Fruit fly (Drosophila melanogaster) whole organism, embryonic: ENCODE data around the gene Fdx1.

Source experiments
- Atf3 ChIP-seq: fragments of 200-800 bp; sonication (Bioruptor generic); optimal IDR thresholded peaks from 3 replicates; lab custom pipeline; 2016; ENCODE audit warnings: missing biosample characterization, missing genetic modification characterization
- Awh ChIP-seq: fragments of 200-800 bp; sonication (Bioruptor generic); IDR thresholded peaks from 2 replicates; pipeline ENCODE4, ENCODE4 v1.3.6; 2022; ENCODE audit warnings: missing biosample characterization, missing genetic modification characterization
- B-H1 ChIP-seq: fragments of 200-800 bp; sonication (Bioruptor generic); IDR thresholded peaks from 3 replicates; pipeline ENCODE4 v1.3.6; 2022; ENCODE audit warnings: missing biosample characterization, missing genetic modification characterization
- Bgb ChIP-seq: fragments of 200-800 bp; sonication (Bioruptor generic); IDR thresholded peaks from 2 replicates; pipeline ENCODE4 v1.3.6; 2022; ENCODE audit warnings: missing biosample characterization, missing genetic modification characterization; ENCODE audit not compliant: partially characterized antibody
- CG11398 ChIP-seq: fragments of 200-800 bp; sonication (Bioruptor generic); optimal IDR thresholded peaks from 2 replicates; lab custom pipeline; 2016; ENCODE audit warnings: missing biosample characterization, missing genetic modification characterization
- CG12236 ChIP-seq: fragments of 200-800 bp; sonication (Bioruptor generic); optimal IDR thresholded peaks from 2 replicates; lab custom pipeline; 2016; ENCODE audit warnings: missing biosample characterization, missing genetic modification characterization
- CG12299 ChIP-seq: fragments of 200-800 bp; sonication (Bioruptor generic); optimal IDR thresholded peaks from 2 replicates; lab custom pipeline; 2018; ENCODE audit warnings: missing biosample characterization, mild to moderate bottlenecking, missing genetic modification characterization
- CG12769 ChIP-seq: fragments of 200-800 bp; sonication (Bioruptor generic); optimal IDR thresholded peaks from 2 replicates; lab custom pipeline; 2019; ENCODE audit warnings: missing biosample characterization, mild to moderate bottlenecking, missing genetic modification characterization, moderate library complexity
- CG14667 ChIP-seq: fragments of 200-800 bp; sonication (Bioruptor generic); IDR thresholded peaks from 2 replicates; pipeline ENCODE4 v1.3.6; 2022; ENCODE audit warnings: missing biosample characterization, missing genetic modification characterization
- CG15269 ChIP-seq: fragments of 200-800 bp; sonication (Bioruptor generic); optimal IDR thresholded peaks from 2 replicates; lab custom pipeline; 2018; ENCODE audit warnings: missing biosample characterization, mild to moderate bottlenecking, missing genetic modification characterization, moderate library complexity
- CG17186 ChIP-seq: fragments of 200-800 bp; sonication (Bioruptor generic); optimal IDR thresholded peaks from 3 replicates; lab custom pipeline; 2017; ENCODE audit warnings: missing biosample characterization, missing genetic modification reagents, missing genetic modification characterization
- CG34224 ChIP-seq: fragments of 200-800 bp; sonication (Bioruptor generic); IDR thresholded peaks from 3 replicates; pipeline ENCODE4 v1.3.6; 2022; ENCODE audit warnings: missing biosample characterization, missing genetic modification characterization; ENCODE audit not compliant: partially characterized antibody
- CG34422 ChIP-seq: fragments of 200-800 bp; sonication (Bioruptor generic); IDR thresholded peaks from 3 replicates; pipeline ENCODE4 v1.3.6; 2022; ENCODE audit warnings: missing biosample characterization, missing genetic modification characterization
- CG42726 ChIP-seq: fragments of 200-800 bp; sonication (Bioruptor generic); IDR thresholded peaks from 2 replicates; pipeline ENCODE4 v1.3.6; 2022; ENCODE audit warnings: missing biosample characterization, missing genetic modification characterization; ENCODE audit not compliant: partially characterized antibody
- CG6765 ChIP-seq: fragments of 200-800 bp; sonication (Bioruptor generic); optimal IDR thresholded peaks from 3 replicates; lab custom pipeline; 2017; ENCODE audit warnings: missing biosample characterization, mild to moderate bottlenecking, missing genetic modification characterization
- CG7357 ChIP-seq: fragments of 200-800 bp; sonication (Bioruptor generic); IDR thresholded peaks from 3 replicates; pipeline ENCODE4 v1.3.6; 2022; ENCODE audit warnings: missing biosample characterization, missing genetic modification characterization
- CG7963 ChIP-seq: fragments of 200-800 bp; sonication (Bioruptor generic); IDR thresholded peaks from 3 replicates; pipeline ENCODE4 v1.3.6; 2022; ENCODE audit warnings: missing biosample characterization, missing genetic modification characterization; ENCODE audit not compliant: partially characterized antibody
- CG8089 ChIP-seq: fragments of 200-800 bp; sonication (Bioruptor generic); optimal IDR thresholded peaks from 3 replicates; lab custom pipeline; 2016; ENCODE audit warnings: missing biosample characterization, missing genetic modification characterization
- CG8478 ChIP-seq: fragments of >200 bp; optimal IDR thresholded peaks from 2 replicates; lab custom pipeline; 2018
- CHES-1-like ChIP-seq: fragments of 200-800 bp; sonication (Bioruptor generic); optimal IDR thresholded peaks from 2 replicates; lab custom pipeline; 2016; ENCODE audit warnings: missing biosample characterization, missing genetic modification characterization
- Fer2 ChIP-seq: fragments of 200-800 bp; sonication (Bioruptor generic); optimal IDR thresholded peaks from 2 replicates; lab custom pipeline; 2018; ENCODE audit warnings: missing biosample characterization, mild to moderate bottlenecking, missing genetic modification characterization, moderate library complexity
- H2.0 ChIP-seq: fragments of 200-800 bp; sonication (Bioruptor generic); IDR thresholded peaks from 2 replicates; pipeline ENCODE4 v1.3.6; 2022; ENCODE audit warnings: missing biosample characterization, missing genetic modification characterization
- Jarid2 ChIP-seq: fragments of 200-800 bp; sonication (Bioruptor generic); optimal IDR thresholded peaks from 3 replicates; lab custom pipeline; 2017; ENCODE audit warnings: mild to moderate bottlenecking, missing biosample characterization, missing genetic modification reagents, missing genetic modification characterization
- Lim3 ChIP-seq: fragments of 200-800 bp; sonication (Bioruptor generic); IDR thresholded peaks from 2 replicates; pipeline ENCODE4 v1.3.6; 2022; ENCODE audit warnings: missing biosample characterization, missing genetic modification characterization
- MBD-R2 ChIP-seq: fragments of 200-800 bp; sonication (Bioruptor generic); IDR thresholded peaks from 2 replicates; pipeline ENCODE4 v1.3.6; 2022; ENCODE audit warnings: missing biosample characterization, missing genetic modification characterization
- NC2α ChIP-seq: fragments of 200-800 bp; sonication (Bioruptor generic); optimal IDR thresholded peaks from 2 replicates; lab custom pipeline; 2016; ENCODE audit warnings: missing biosample characterization, missing genetic modification characterization
- Oaz ChIP-seq: fragments of 200-800 bp; sonication (Bioruptor generic); IDR thresholded peaks from 2 replicates; pipeline ENCODE4 v1.3.6; 2022; ENCODE audit warnings: missing biosample characterization, missing genetic modification characterization
- Vsx1 ChIP-seq: fragments of 200-800 bp; sonication (Bioruptor generic); optimal IDR thresholded peaks from 2 replicates; lab custom pipeline; 2017; ENCODE audit warnings: missing biosample characterization, mild to moderate bottlenecking, missing genetic modification characterization, missing genetic modification reagents
- amos ChIP-seq: fragments of 200-800 bp; sonication (Bioruptor generic); IDR thresholded peaks from 2 replicates; pipeline ENCODE4 v1.3.6; 2022; ENCODE audit warnings: missing biosample characterization, missing genetic modification characterization; ENCODE audit not compliant: partially characterized antibody
- bigmax ChIP-seq: fragments of 200-800 bp; sonication (Bioruptor generic); optimal IDR thresholded peaks from 2 replicates; lab custom pipeline; 2018; ENCODE audit warnings: missing biosample characterization, mild to moderate bottlenecking, missing genetic modification characterization
- br ChIP-seq: fragments of >200 bp; optimal IDR thresholded peaks from 2 replicates; lab custom pipeline; 2017
- caup ChIP-seq: fragments of 200-800 bp; sonication (Bioruptor generic); optimal IDR thresholded peaks from 3 replicates; lab custom pipeline; 2017; ENCODE audit warnings: missing biosample characterization, mild to moderate bottlenecking, missing genetic modification characterization, moderate library complexity; ENCODE audit not compliant: severe bottlenecking
- chinmo ChIP-seq: fragments of 200-800 bp; sonication (Bioruptor generic); IDR thresholded peaks from 4 replicates; pipeline ENCODE4 v1.3.6; 2022; ENCODE audit warnings: missing biosample characterization, missing genetic modification characterization; ENCODE audit not compliant: partially characterized antibody
- dpn ChIP-seq, 2 experiments: fragments of 200-800 bp; sonication (Bioruptor generic); optimal IDR thresholded peaks; 3 replicates each; lab custom pipeline; 2016; ENCODE audit warnings: missing biosample characterization in 2 of 2, missing genetic modification characterization in 2 of 2
- emc ChIP-seq: fragments of 200-800 bp; sonication (Bioruptor generic); optimal IDR thresholded peaks from 2 replicates; lab custom pipeline; 2016; ENCODE audit warnings: missing biosample characterization, missing genetic modification characterization
- fd102C ChIP-seq: fragments of 200-800 bp; sonication (Bioruptor generic); optimal IDR thresholded peaks from 2 replicates; lab custom pipeline; 2018; ENCODE audit warnings: missing biosample characterization, mild to moderate bottlenecking, missing genetic modification characterization, moderate library complexity
- gem ChIP-seq: fragments of 200-800 bp; sonication (Bioruptor generic); optimal IDR thresholded peaks from 2 replicates; lab custom pipeline; 2019; ENCODE audit warnings: missing biosample characterization, mild to moderate bottlenecking, missing genetic modification characterization, moderate library complexity
- gfzf ChIP-seq: fragments of 200-800 bp; sonication (Bioruptor generic); optimal IDR thresholded peaks from 2 replicates; lab custom pipeline; 2016; ENCODE audit warnings: missing biosample characterization, mild to moderate bottlenecking, missing genetic modification characterization, moderate library complexity
- ham ChIP-seq: fragments of 200-800 bp; sonication (Bioruptor generic); IDR thresholded peaks from 2 replicates; pipeline ENCODE4 v1.3.6; 2022; ENCODE audit warnings: missing biosample characterization, missing genetic modification characterization
- lab ChIP-seq: fragments of 200-800 bp; sonication (Bioruptor generic); optimal IDR thresholded peaks from 3 replicates; lab custom pipeline; 2017; ENCODE audit warnings: missing biosample characterization, missing genetic modification characterization, mild to moderate bottlenecking, moderate library complexity, missing genetic modification reagents
- lola ChIP-seq, 3 experiments: fragments of >200 bp in 2 of 3; fragments of 200-800 bp in 1 of 3; sonication (Bioruptor generic) in 1 of 3; optimal IDR thresholded peaks; 2 replicates each; lab custom pipeline; 2017 to 2019; ENCODE audit warnings: missing biosample characterization in 3 of 3, missing genetic modification characterization in 3 of 3, mild to moderate bottlenecking in 1 of 3, moderate library complexity in 1 of 3
- mam ChIP-seq: fragments of 200-800 bp; sonication (Bioruptor generic); optimal IDR thresholded peaks from 3 replicates; lab custom pipeline; 2016; ENCODE audit warnings: missing biosample characterization, missing genetic modification characterization
- pho ChIP-seq: fragments of 200-800 bp; sonication (Bioruptor generic); optimal IDR thresholded peaks from 2 replicates; lab custom pipeline; 2016; ENCODE audit warnings: missing biosample characterization, missing genetic modification characterization
- pros ChIP-seq: fragments of 200-800 bp; sonication (Bioruptor generic); optimal IDR thresholded peaks from 3 replicates; lab custom pipeline; 2019; ENCODE audit warnings: missing biosample characterization, mild to moderate bottlenecking, missing genetic modification characterization, moderate library complexity
- repo ChIP-seq: fragments of 200-800 bp; sonication (Bioruptor generic); optimal IDR thresholded peaks from 2 replicates; lab custom pipeline; 2016; ENCODE audit warnings: missing biosample characterization, missing genetic modification characterization
- rib ChIP-seq: fragments of 200-800 bp; sonication (Bioruptor generic); IDR thresholded peaks from 2 replicates; pipeline ENCODE4 v1.3.6; 2022; ENCODE audit warnings: missing biosample characterization, missing genetic modification characterization
- row ChIP-seq: fragments of 200-800 bp; sonication (Bioruptor generic); IDR thresholded peaks from 3 replicates; pipeline ENCODE4 v1.3.6; 2022; ENCODE audit warnings: missing biosample characterization, missing genetic modification characterization
- unc-4 ChIP-seq: fragments of 200-800 bp; sonication (Bioruptor generic); IDR thresholded peaks from 2 replicates; pipeline ENCODE4 v1.3.6; 2022; ENCODE audit warnings: missing biosample characterization, missing genetic modification characterization; ENCODE audit not compliant: partially characterized antibody
- wdn ChIP-seq: fragments of 200-800 bp; sonication (Bioruptor generic); IDR thresholded peaks from 2 replicates; pipeline ENCODE4 v1.3.6; 2022; ENCODE audit warnings: missing biosample characterization, missing genetic modification characterization

Gene Fdx1

dm6 chr3L:9383345-9384075 is 12.5 kb upstream of the Fdx1 start, which contains the start of gene Hsp27 (continued):
- TF ChIP-seq caup (peak; percentile 95), CG34224 (GFP tag; lab: Robert Waterston, UW) (peak; percentile 31; the same call in 1 of the 3 replicates), MBD-R2 (GFP tag; lab: Robert Waterston, UW) (peak; percentile 96), CG8089 (peak; percentile 83), Bgb (GFP tag; lab: Robert Waterston, UW) (no peak), CG42726 (GFP tag; lab: Robert Waterston, UW) (peak; percentile 33; the same call in 1 of the 2 replicates), gfzf (GFP tag; lab: Kevin White, UChicago) (no peak), CG17186 (GFP tag; lab: Kevin White, UChicago) (peak; percentile 92), Awh (GFP tag; lab: Robert Waterston, UW) (peak; percentile 99), Jarid2 (GFP tag; lab: Kevin White, UChicago) (peak; percentile 93), br (lab: Kevin White, UChicago) (no peak), CG11398 (GFP tag; lab: Kevin White, UChicago) (peak; percentile 60), CG8478 (peak; percentile 27), CG34422 (GFP tag; lab: Robert Waterston, UW) (peak; percentile 99), Fer2 (tag; lab: Kevin White, UChicago) (peak; percentile 88), H2.0 (GFP tag; lab: Robert Waterston, UW) (peak; percentile 98), Atf3 (peak; percentile 74), NC2α (GFP tag; lab: Kevin White, UChicago) (peak; percentile 65), chinmo (no peak), Vsx1 (GFP tag; lab: Kevin White, UChicago) (peak; percentile 96), row (GFP tag; lab: Robert Waterston, UW) (peak; percentile 98), bigmax (GFP tag; lab: Kevin White, UChicago) (peak; percentile 71), ham (GFP tag; lab: Robert Waterston, UW) (peak; percentile 86), unc-4 (no peak), amos (GFP tag; lab: Robert Waterston, UW) (no peak; the same call in 1 of the 2 replicates), pros (GFP tag; lab: Kevin White, UChicago) (no peak), CG7357 (GFP tag; lab: Robert Waterston, UW) (peak; percentile 96), lola (GFP tag; optimal IDR thresholded peaks at IDR 0.05; lab: Kevin White, UChicago) (peak in 1 of 3 experiments; percentile 95), lab (peak; percentile 99), emc (GFP tag; lab: Kevin White, UChicago) (peak; percentile 88), CHES-1-like (GFP tag; lab: Kevin White, UChicago) (peak; percentile 83), dpn (GFP tag; optimal IDR thresholded peaks at IDR 0.05; lab: Kevin White, UChicago) (peak; percentile 96 to 98), wdn (peak; percentile 96), CG6765 (GFP tag; lab: Kevin White, UChicago) (peak; percentile 88), Oaz (GFP tag; lab: Robert Waterston, UW) (peak; percentile 89), CG7963 (GFP tag; lab: Robert Waterston, UW) (no peak), CG15269 (tag; lab: Kevin White, UChicago) (peak; percentile 97), CG12299 (peak; percentile 96), gem (tag; lab: Kevin White, UChicago) (peak; percentile 99), fd102C (GFP tag; lab: Kevin White, UChicago) (peak; percentile 55), B-H1 (GFP tag; lab: Robert Waterston, UW) (peak; percentile 98), pho (GFP tag; lab: Kevin White, UChicago) (peak; percentile 84), Lim3 (peak; percentile 95), CG14667 (GFP tag; lab: Robert Waterston, UW) (peak; percentile 98), CG12769 (peak; percentile 92), CG12236 (GFP tag; lab: Kevin White, UChicago) (peak; percentile 66), rib (peak; percentile 96), repo (GFP tag; lab: Kevin White, UChicago) (peak; percentile 89), mam (peak; percentile 97)
